Fruit fly (Drosophila melanogaster) whole organism, embryonic: ENCODE data around the gene CG33110.

ENCODE experiments used
- ATbp ChIP-seq: fragments of 200-800 bp; sonication (Bioruptor generic); optimal IDR thresholded peaks from 2 replicates; lab custom pipeline; 2017; ENCODE audit warnings: missing biosample characterization, mild to moderate bottlenecking, missing genetic modification characterization, missing genetic modification reagents
- BtbVII ChIP-seq: fragments of 200-800 bp; sonication (Bioruptor generic); optimal IDR thresholded peaks from 3 replicates; lab custom pipeline; 2017; ENCODE audit warnings: missing biosample characterization, mild to moderate bottlenecking, missing genetic modification characterization
- C15 ChIP-seq: fragments of 200-800 bp; sonication (Bioruptor generic); IDR thresholded peaks from 3 replicates; pipeline ENCODE4 v1.3.6; 2022; ENCODE audit warnings: missing biosample characterization, missing genetic modification characterization
- CG12104 ChIP-seq: fragments of 200-800 bp; sonication (Bioruptor generic); optimal IDR thresholded peaks from 3 replicates; lab custom pipeline; 2016; ENCODE audit warnings: missing biosample characterization, missing genetic modification characterization
- CG13296 ChIP-seq: fragments of 200-800 bp; sonication (Bioruptor generic); optimal IDR thresholded peaks from 3 replicates; lab custom pipeline; 2018; ENCODE audit warnings: missing biosample characterization, mild to moderate bottlenecking, missing genetic modification characterization
- CG16779 ChIP-seq: fragments of 200-800 bp; sonication (Bioruptor generic); IDR thresholded peaks from 2 replicates; pipeline ENCODE4 v1.3.6; 2022; ENCODE audit warnings: missing biosample characterization, missing genetic modification characterization
- CG17359 ChIP-seq: fragments of 200-800 bp; sonication (Bioruptor generic); optimal IDR thresholded peaks from 3 replicates; lab custom pipeline; 2018; ENCODE audit warnings: missing biosample characterization, mild to moderate bottlenecking, missing genetic modification characterization, moderate library complexity
- CG18011 ChIP-seq: fragments of 200-800 bp; sonication (Bioruptor generic); optimal IDR thresholded peaks from 2 replicates; lab custom pipeline; 2017; ENCODE audit warnings: missing biosample characterization, missing genetic modification characterization, mild to moderate bottlenecking, moderate library complexity, missing genotype
- CG18262 ChIP-seq: fragments of 200-800 bp; optimal IDR thresholded peaks from 3 replicates; lab custom pipeline; 2019; ENCODE audit warnings: missing biosample characterization, mild to moderate bottlenecking, missing genetic modification characterization, moderate library complexity
- CG18619 ChIP-seq: fragments of 200-800 bp; sonication (Bioruptor generic); optimal IDR thresholded peaks from 3 replicates; lab custom pipeline; 2017; ENCODE audit warnings: missing biosample characterization, mild to moderate bottlenecking, missing genetic modification characterization
- CG31365 ChIP-seq: fragments of 200-800 bp; sonication (Bioruptor generic); optimal IDR thresholded peaks from 2 replicates; lab custom pipeline; 2018; ENCODE audit warnings: missing biosample characterization, mild to moderate bottlenecking, missing genetic modification characterization
- CG32772 ChIP-seq: fragments of 200-800 bp; sonication (Bioruptor generic); IDR thresholded peaks from 2 replicates; pipeline ENCODE4 v1.3.6; 2022; ENCODE audit warnings: missing biosample characterization, missing genetic modification characterization
- CG4360 ChIP-seq: fragments of 200-800 bp; sonication (Bioruptor generic); IDR thresholded peaks from 2 replicates; pipeline ENCODE4 v1.3.6; 2022; ENCODE audit warnings: missing biosample characterization, missing genetic modification characterization
- CG7745 ChIP-seq: fragments of 200-800 bp; sonication (Bioruptor generic); optimal IDR thresholded peaks from 2 replicates; lab custom pipeline; 2018; ENCODE audit warnings: missing biosample characterization, mild to moderate bottlenecking, missing genetic modification characterization, moderate library complexity
- CG7963 ChIP-seq: fragments of 200-800 bp; sonication (Bioruptor generic); IDR thresholded peaks from 3 replicates; pipeline ENCODE4 v1.3.6; 2022; ENCODE audit warnings: missing biosample characterization, missing genetic modification characterization; ENCODE audit not compliant: partially characterized antibody
- CG8478 ChIP-seq: fragments of >200 bp; optimal IDR thresholded peaks from 2 replicates; lab custom pipeline; 2018
- CG9727 ChIP-seq: fragments of 200-800 bp; sonication (Bioruptor generic); optimal IDR thresholded peaks from 3 replicates; lab custom pipeline; 2017; ENCODE audit warnings: missing biosample characterization, mild to moderate bottlenecking, missing genetic modification characterization
- CG9817 ChIP-seq: fragments of 200-800 bp; sonication (Bioruptor generic); optimal IDR thresholded peaks from 2 replicates; lab custom pipeline; 2018; ENCODE audit warnings: missing biosample characterization, mild to moderate bottlenecking, missing genetic modification characterization, moderate library complexity
- CoRest ChIP-seq: fragments of 200-800 bp; sonication (Bioruptor generic); optimal IDR thresholded peaks from 3 replicates; lab custom pipeline; 2018; ENCODE audit warnings: missing biosample characterization, mild to moderate bottlenecking, missing genetic modification characterization, moderate library complexity
- Deaf1 ChIP-seq: fragments of 200-800 bp; optimal IDR thresholded peaks from 3 replicates; lab custom pipeline; 2019; ENCODE audit warnings: missing biosample characterization, mild to moderate bottlenecking, missing genetic modification characterization, moderate library complexity
- Dref ChIP-seq: fragments of 200-800 bp; sonication (Bioruptor generic); IDR thresholded peaks from 2 replicates; pipeline ENCODE4 v1.3.6; 2022; ENCODE audit warnings: missing biosample characterization, missing genetic modification characterization
- HLH54F ChIP-seq: fragments of 200-800 bp; sonication (Bioruptor generic); optimal IDR thresholded peaks from 3 replicates; lab custom pipeline; 2016; ENCODE audit warnings: missing biosample characterization, missing genetic modification characterization
- Hand ChIP-seq: fragments of 200-800 bp; sonication (Bioruptor generic); optimal IDR thresholded peaks from 2 replicates; lab custom pipeline; 2017; ENCODE audit warnings: mild to moderate bottlenecking, missing biosample characterization, missing genetic modification reagents, missing genetic modification characterization
- Hmx ChIP-seq: fragments of 200-800 bp; sonication (Bioruptor generic); optimal IDR thresholded peaks from 2 replicates; lab custom pipeline; 2016; ENCODE audit warnings: missing biosample characterization, missing genetic modification characterization
- Jarid2 ChIP-seq: fragments of 200-800 bp; sonication (Bioruptor generic); optimal IDR thresholded peaks from 3 replicates; lab custom pipeline; 2017; ENCODE audit warnings: mild to moderate bottlenecking, missing biosample characterization, missing genetic modification reagents, missing genetic modification characterization
- Lim3 ChIP-seq: fragments of 200-800 bp; sonication (Bioruptor generic); IDR thresholded peaks from 2 replicates; pipeline ENCODE4 v1.3.6; 2022; ENCODE audit warnings: missing biosample characterization, missing genetic modification characterization
- Nf-YB ChIP-seq: fragments of 200-800 bp; sonication (Bioruptor generic); optimal IDR thresholded peaks from 3 replicates; lab custom pipeline; 2019; ENCODE audit warnings: missing biosample characterization, mild to moderate bottlenecking, missing genetic modification characterization, moderate library complexity
- Poxn ChIP-seq: fragments of 200-800 bp; sonication (Bioruptor generic); IDR thresholded peaks from 2 replicates; pipeline ENCODE4 v1.3.6; 2022; ENCODE audit warnings: missing biosample characterization, missing genetic modification characterization
- Rfx ChIP-seq: fragments of 200-800 bp; sonication (Bioruptor generic); IDR thresholded peaks from 2 replicates; pipeline ENCODE4 v1.3.6; 2022; ENCODE audit warnings: missing biosample characterization, missing genetic modification characterization
- Side ChIP-seq: fragments of 200-800 bp; sonication (Bioruptor generic); optimal IDR thresholded peaks from 2 replicates; lab custom pipeline; 2016; ENCODE audit warnings: missing biosample characterization, missing genetic modification characterization
- Six4 ChIP-seq: fragments of 200-800 bp; sonication (Bioruptor generic); optimal IDR thresholded peaks from 2 replicates; lab custom pipeline; 2016; ENCODE audit warnings: missing biosample characterization, missing genetic modification characterization
- Sox100B ChIP-seq: fragments of 200-800 bp; sonication (Bioruptor generic); optimal IDR thresholded peaks from 3 replicates; lab custom pipeline; 2018; ENCODE audit warnings: missing biosample characterization, mild to moderate bottlenecking, missing genetic modification characterization
- al ChIP-seq: fragments of 200-800 bp; sonication (Bioruptor generic); IDR thresholded peaks from 2 replicates; pipeline ENCODE4 v1.3.6; 2022; ENCODE audit warnings: missing biosample characterization, missing genetic modification characterization
- br ChIP-seq: fragments of >200 bp; optimal IDR thresholded peaks from 2 replicates; lab custom pipeline; 2017
- caup ChIP-seq: fragments of 200-800 bp; sonication (Bioruptor generic); optimal IDR thresholded peaks from 3 replicates; lab custom pipeline; 2017; ENCODE audit warnings: missing biosample characterization, mild to moderate bottlenecking, missing genetic modification characterization, moderate library complexity; ENCODE audit not compliant: severe bottlenecking
- chn ChIP-seq: fragments of 200-800 bp; sonication (Bioruptor generic); optimal IDR thresholded peaks from 2 replicates; lab custom pipeline; 2016; ENCODE audit warnings: missing biosample characterization, missing genetic modification characterization
- croc ChIP-seq: fragments of 200-800 bp; sonication (Bioruptor generic); conservative IDR thresholded peaks from 3 replicates; pipeline ENCODE4 v1.3.6; 2022; ENCODE audit warnings: missing biosample characterization, missing genetic modification characterization
- crol ChIP-seq: fragments of 200-800 bp; sonication (Bioruptor generic); IDR thresholded peaks from 2 replicates; pipeline ENCODE4 v1.3.6; 2022; ENCODE audit warnings: missing biosample characterization, missing genetic modification characterization
- ems ChIP-seq: fragments of 200-800 bp; sonication (Bioruptor generic); optimal IDR thresholded peaks from 3 replicates; lab custom pipeline; 2016; ENCODE audit warnings: missing biosample characterization, missing genetic modification characterization
- en ChIP-seq: fragments of 200-800 bp; sonication (Bioruptor generic); optimal IDR thresholded peaks from 2 replicates; lab custom pipeline; 2016; ENCODE audit warnings: missing biosample characterization, missing genetic modification characterization
- ewg ChIP-seq: fragments of 200-800 bp; sonication (Bioruptor generic); optimal IDR thresholded peaks from 3 replicates; lab custom pipeline; 2017; ENCODE audit warnings: mild to moderate bottlenecking, missing biosample characterization, missing genetic modification reagents, missing genetic modification characterization
- kah ChIP-seq: fragments of 200-800 bp; sonication (Bioruptor generic); optimal IDR thresholded peaks from 2 replicates; lab custom pipeline; 2018; ENCODE audit warnings: missing biosample characterization, mild to moderate bottlenecking, missing genetic modification characterization
- phol ChIP-seq: fragments of 200-800 bp; sonication (Bioruptor generic); optimal IDR thresholded peaks from 3 replicates; lab custom pipeline; 2018; ENCODE audit warnings: missing biosample characterization, mild to moderate bottlenecking, missing genetic modification characterization, moderate library complexity
- pnt ChIP-seq: fragments of 200-800 bp; sonication (Bioruptor generic); optimal IDR thresholded peaks from 3 replicates; lab custom pipeline; 2016; ENCODE audit warnings: missing biosample characterization, missing genetic modification characterization
- salm ChIP-seq: fragments of 200-800 bp; sonication (Bioruptor generic); optimal IDR thresholded peaks from 2 replicates; lab custom pipeline; 2018; ENCODE audit warnings: missing biosample characterization, mild to moderate bottlenecking, missing genetic modification characterization
- scrt ChIP-seq: fragments of 200-800 bp; sonication (Bioruptor generic); optimal IDR thresholded peaks from 2 replicates; lab custom pipeline; 2018; ENCODE audit warnings: missing biosample characterization, mild to moderate bottlenecking, missing genetic modification characterization, moderate library complexity
- sd ChIP-seq: fragments of 200-800 bp; sonication (Bioruptor generic); optimal IDR thresholded peaks from 3 replicates; lab custom pipeline; 2018; ENCODE audit warnings: missing biosample characterization, mild to moderate bottlenecking, missing genetic modification characterization, moderate library complexity
- shn ChIP-seq: fragments of 200-800 bp; sonication (Bioruptor generic); optimal IDR thresholded peaks from 3 replicates; lab custom pipeline; 2016; ENCODE audit warnings: missing biosample characterization, missing genetic modification characterization
- sima ChIP-seq: fragments of 200-800 bp; sonication (Bioruptor generic); optimal IDR thresholded peaks from 2 replicates; lab custom pipeline; 2016; ENCODE audit warnings: missing biosample characterization, missing genetic modification characterization
- slou ChIP-seq: fragments of 200-800 bp; sonication (Bioruptor generic); optimal IDR thresholded peaks from 3 replicates; lab custom pipeline; 2016; ENCODE audit warnings: missing biosample characterization, missing genetic modification characterization
- sug ChIP-seq: fragments of 200-800 bp; optimal IDR thresholded peaks from 2 replicates; lab custom pipeline; 2019; ENCODE audit warnings: missing biosample characterization, mild to moderate bottlenecking, missing genetic modification characterization, moderate library complexity
- toy ChIP-seq: fragments of 200-800 bp; sonication (Bioruptor generic); IDR thresholded peaks from 2 replicates; pipeline ENCODE4 v1.3.6; 2022; ENCODE audit warnings: missing biosample characterization, missing genetic modification characterization
- ttk ChIP-seq: fragments of 200-800 bp; sonication (Bioruptor generic); IDR thresholded peaks from 2 replicates; pipeline ENCODE4 v2.1.2; 2022; ENCODE audit warnings: missing biosample characterization, missing genetic modification characterization

Gene CG33110

DNA sequence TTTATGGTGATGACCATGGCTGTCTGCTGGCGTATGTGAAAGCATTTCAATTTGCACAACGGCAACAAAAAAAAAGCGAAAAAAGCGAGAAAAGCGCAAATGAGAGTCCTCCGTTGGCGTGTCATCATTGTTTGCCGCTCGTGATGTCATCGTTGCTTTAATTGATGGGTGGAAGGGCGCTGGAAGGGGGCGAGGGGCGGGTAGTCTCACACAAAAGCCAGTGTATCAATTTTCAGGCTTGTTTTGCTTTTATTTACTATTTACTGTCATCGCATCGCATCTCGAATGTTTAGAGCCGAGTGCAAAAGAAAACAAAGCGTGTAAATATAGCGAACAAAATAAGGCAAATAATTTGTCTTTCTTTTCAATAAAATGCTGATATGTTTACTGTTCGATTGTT lies 19.3 kb downstream of the CG33110 start (continued):
- TF ChIP-seq shn (GFP tag; lab: Kevin White, UChicago) (no peak), crol (GFP tag; lab: Robert Waterston, UW) (peak; percentile 51), kah (GFP tag; lab: Kevin White, UChicago) (peak; percentile 13), scrt (GFP tag; lab: Kevin White, UChicago) (peak; percentile 6), Deaf1 (tag; lab: Kevin White, UChicago) (no peak), al (no peak), C15 (GFP tag; lab: Robert Waterston, UW) (no peak), Hand (no peak), CG9727 (GFP tag; lab: Kevin White, UChicago) (no peak), CG7963 (GFP tag; lab: Robert Waterston, UW) (no peak), CG18262 (tag; lab: Kevin White, UChicago) (peak; percentile 40), HLH54F (no peak), CG13296 (peak; percentile 1), CG12104 (GFP tag; lab: Kevin White, UChicago) (peak; percentile 41), BtbVII (GFP tag; lab: Kevin White, UChicago) (peak; percentile 20), CG16779 (GFP tag; lab: Robert Waterston, UW) (no peak), pnt (GFP tag; lab: Kevin White, UChicago) (no peak), Rfx (GFP tag; lab: Robert Waterston, UW) (no peak), CG31365 (peak; percentile 3), en (GFP tag; lab: Kevin White, UChicago) (no peak), ewg (peak; percentile 35), CG32772 (GFP tag; lab: Robert Waterston, UW) (no peak), sd (tag; lab: Kevin White, UChicago) (no peak), Six4 (GFP tag; lab: Kevin White, UChicago) (no peak), phol (tag; lab: Kevin White, UChicago) (peak; percentile 5), Nf-YB (GFP tag; lab: Kevin White, UChicago) (peak; percentile 8), Poxn (GFP tag; lab: Robert Waterston, UW) (no peak), Dref (GFP tag; lab: Robert Waterston, UW) (no peak), sug (tag; lab: Kevin White, UChicago) (no peak), CG18619 (GFP tag; lab: Kevin White, UChicago) (no peak), CG9817 (tag; lab: Kevin White, UChicago) (no peak), slou (GFP tag; lab: Kevin White, UChicago) (no peak), croc (no peak), Sox100B (GFP tag; lab: Kevin White, UChicago) (no peak), CoRest (tag; lab: Kevin White, UChicago) (peak; percentile 4), salm (tag; lab: Kevin White, UChicago) (peak; percentile 69), CG8478 (lab: Kevin White, UChicago) (no peak), Side (no peak), toy (no peak), chn (no peak), CG18011 (GFP tag; lab: Kevin White, UChicago) (no peak), br (lab: Kevin White, UChicago) (no peak), ttk (no peak), CG17359 (peak; percentile 79), sima (no peak), ATbp (GFP tag; lab: Kevin White, UChicago) (peak; percentile 88), Jarid2 (peak; percentile 30), CG7745 (tag; lab: Kevin White, UChicago) (peak; percentile 27), caup (GFP tag; lab: Kevin White, UChicago) (peak; percentile 32), ems (GFP tag; lab: Kevin White, UChicago) (no peak), Lim3 (GFP tag; lab: Robert Waterston, UW) (no peak), CG4360 (GFP tag; lab: Robert Waterston, UW) (0 out of 2 replicates have a peak, but pooled peaks have one; percentile 33), Hmx (no peak)
